ENCODE assay signal across 6 worm cellular contexts in the genomic region with DNA sequence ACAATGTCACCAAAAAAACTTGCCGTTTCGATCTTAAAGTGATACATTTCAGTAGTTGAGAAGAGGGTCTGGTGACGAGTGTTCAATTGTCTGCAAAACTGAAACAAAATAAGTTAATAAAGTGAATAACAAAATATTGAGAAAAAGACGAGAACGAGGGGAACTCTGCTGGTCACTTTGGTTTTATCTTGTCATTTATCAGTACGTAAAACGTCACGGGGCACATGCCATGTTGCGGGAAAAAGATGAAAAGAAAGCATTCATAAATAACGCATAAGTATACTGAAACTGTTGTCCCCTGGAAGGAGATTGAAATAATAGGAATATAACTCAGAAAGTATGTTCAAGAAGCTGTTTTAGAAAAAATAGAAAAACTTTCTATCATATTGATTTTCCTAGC.
TF ChIP-seq lines count a peak whose summit lies in the region.

A gene (minus strand): TSS at position 100 of the 400 bp plus-strand sequence.

TF ChIP-seq in whole organism, L1 larva, 84 proteins besides CTCF, POLR2A, EP300 and RAD21:
- TF ChIP-seq sptf-1 (tag; optimal IDR thresholded peaks at IDR 0.05; lab: Kevin White, UChicago) (no peak), elt-2 (tag; optimal IDR thresholded peaks at IDR 0.05; lab: Kevin White, UChicago) (peak; percentile 53)

TF ChIP-seq in whole organism, L2 larva, 48 proteins besides CTCF, POLR2A, EP300 and RAD21:
- TF ChIP-seq nhr-129 (tag; optimal IDR thresholded peaks at IDR 0.05; lab: Kevin White, UChicago), result no peak
- peak; percentile 45 for TF ChIP-seq fos-1 (tag; optimal IDR thresholded peaks at IDR 0.05; lab: Kevin White, UChicago)
- no peak for TF ChIP-seq dmd-4 (tag; optimal IDR thresholded peaks at IDR 0.05; lab: Kevin White, UChicago)

TF ChIP-seq in whole organism, L3 larva, 47 proteins besides CTCF, POLR2A, EP300 and RAD21:
- TF ChIP-seq daf-12 (tag; optimal IDR thresholded peaks at IDR 0.05; lab: Kevin White, UChicago) (no peak), ztf-4 (tag; optimal IDR thresholded peaks at IDR 0.05; lab: Kevin White, UChicago) (no peak), eor-1 (tag; optimal IDR thresholded peaks at IDR 0.05; lab: Kevin White, UChicago) (no peak), tbx-2 (tag; optimal IDR thresholded peaks at IDR 0.05; lab: Kevin White, UChicago) (no peak), R02D3.7 (tag; optimal IDR thresholded peaks at IDR 0.05; lab: Kevin White, UChicago) (no peak), pqm-1 (tag; optimal IDR thresholded peaks at IDR 0.05; lab: Kevin White, UChicago) (peak; percentile 38), elt-2 (tag; optimal IDR thresholded peaks at IDR 0.05; lab: Kevin White, UChicago) (peak; percentile 64), mdl-1 (tag; optimal IDR thresholded peaks at IDR 0.05; lab: Kevin White, UChicago) (no peak), pha-4 (tag; optimal IDR thresholded peaks at IDR 0.05; lab: Kevin White, UChicago) (no peak), egl-27 (tag; optimal IDR thresholded peaks at IDR 0.05; lab: Kevin White, UChicago) (no peak), nhr-25 (tag; optimal IDR thresholded peaks at IDR 0.05; lab: Kevin White, UChicago) (no peak), snpc-4 (tag; optimal IDR thresholded peaks at IDR 0.05; lab: Kevin White, UChicago) (no peak), nhr-28 (tag; optimal IDR thresholded peaks at IDR 0.05; lab: Kevin White, UChicago) (no peak), ceh-9 (tag; optimal IDR thresholded peaks at IDR 0.05; lab: Kevin White, UChicago) (no peak)

TF ChIP-seq in whole organism, L4 larva, 104 proteins besides CTCF, POLR2A, EP300 and RAD21:
- TF ChIP-seq pqm-1 (tag; optimal IDR thresholded peaks at IDR 0.05; lab: Kevin White, UChicago), result peak; percentile 40
- TF ChIP-seq nhr-76 (tag; optimal IDR thresholded peaks at IDR 0.05; lab: Kevin White, UChicago), result no peak
- peak; percentile 46 for TF ChIP-seq aha-1 (tag; lab: Kevin White, UChicago)
- no peak for TF ChIP-seq lir-3 (tag; optimal IDR thresholded peaks at IDR 0.05; lab: Kevin White, UChicago)
TF ChIP-seq in whole organism, L4 larva: peak in this region for 2.

TF ChIP-seq in whole organism, late embryonic, 69 proteins besides CTCF, POLR2A, EP300 and RAD21:
- TF ChIP-seq elt-2 (tag; optimal IDR thresholded peaks at IDR 0.05; lab: Kevin White, UChicago) (peak; percentile 56), elt-4 (tag; optimal IDR thresholded peaks at IDR 0.05; lab: Kevin White, UChicago) (no peak), ets-4 (tag; optimal IDR thresholded peaks at IDR 0.05; lab: Kevin White, UChicago) (no peak), hlh-6 (tag; optimal IDR thresholded peaks at IDR 0.05; lab: Kevin White, UChicago) (no peak)

TF ChIP-seq in whole organism, young adult, 124 proteins besides CTCF, POLR2A, EP300 and RAD21:
- TF ChIP-seq nhr-80 (tag; optimal IDR thresholded peaks at IDR 0.05; lab: Kevin White, UChicago), result peak; percentile 24
- TF ChIP-seq ZK185.1 (tag; optimal IDR thresholded peaks at IDR 0.05; lab: Kevin White, UChicago; ENCODE audit: poor library complexity, severe bottlenecking), result no peak
TF ChIP-seq in whole organism, young adult: peak in this region for 1.
